Fruit fly (Drosophila melanogaster) whole organism, embryonic: ENCODE data around the gene CG16753.
A peak's percentile ranks its signal among the peaks of the same experiment; 100 is the strongest.

Experiments used
- Atf6 ChIP-seq: fragments of 200-800 bp; sonication (Bioruptor generic); IDR thresholded peaks from 2 replicates; pipeline ENCODE4 v1.3.6; 2022; ENCODE audit warnings: missing biosample characterization, missing genetic modification characterization
- CG10274 ChIP-seq: fragments of 200-800 bp; sonication (Bioruptor generic); optimal IDR thresholded peaks from 3 replicates; lab custom pipeline; 2017; ENCODE audit warnings: missing biosample characterization, mild to moderate bottlenecking, missing genetic modification characterization
- CG10462 ChIP-seq: fragments of 200-800 bp; sonication (Bioruptor generic); optimal IDR thresholded peaks from 2 replicates; lab custom pipeline; 2016; ENCODE audit warnings: missing biosample characterization, missing genetic modification characterization
- CG11247 ChIP-seq: fragments of 200-800 bp; sonication (Bioruptor generic); IDR thresholded peaks from 2 replicates; pipeline ENCODE4 v1.3.6; 2022; ENCODE audit warnings: missing biosample characterization, missing genetic modification characterization
- CG11398 ChIP-seq: fragments of 200-800 bp; sonication (Bioruptor generic); optimal IDR thresholded peaks from 2 replicates; lab custom pipeline; 2016; ENCODE audit warnings: missing biosample characterization, missing genetic modification characterization
- CG11504 ChIP-seq: fragments of 200-800 bp; sonication (Bioruptor generic); optimal IDR thresholded peaks from 3 replicates; lab custom pipeline; 2019; ENCODE audit warnings: missing biosample characterization, mild to moderate bottlenecking, missing genetic modification characterization, moderate library complexity
- CG11560 ChIP-seq: fragments of 200-800 bp; sonication (Bioruptor generic); IDR thresholded peaks from 3 replicates; pipeline ENCODE4 v1.3.6; 2022; ENCODE audit warnings: missing biosample characterization, missing genetic modification characterization
- CG12942 ChIP-seq: fragments of 200-800 bp; sonication (Bioruptor generic); optimal IDR thresholded peaks from 3 replicates; lab custom pipeline; 2016; ENCODE audit warnings: missing biosample characterization, missing genetic modification characterization
- CG1529 ChIP-seq: fragments of 200-800 bp; sonication (Bioruptor generic); optimal IDR thresholded peaks from 3 replicates; lab custom pipeline; 2018; ENCODE audit warnings: missing biosample characterization, missing genetic modification characterization
- CG15696 ChIP-seq: fragments of 200-800 bp; sonication (Bioruptor generic); optimal IDR thresholded peaks from 2 replicates; lab custom pipeline; 2019; ENCODE audit warnings: missing biosample characterization, mild to moderate bottlenecking, missing genetic modification characterization, moderate library complexity
- CG1603 ChIP-seq: fragments of 200-800 bp; sonication (Bioruptor generic); optimal IDR thresholded peaks from 2 replicates; lab custom pipeline; 2019; ENCODE audit warnings: missing biosample characterization, mild to moderate bottlenecking, missing genetic modification characterization, moderate library complexity
- CG17568 ChIP-seq: fragments of 200-800 bp; sonication (Bioruptor generic); optimal IDR thresholded peaks from 2 replicates; lab custom pipeline; 2018; ENCODE audit warnings: missing biosample characterization, mild to moderate bottlenecking, missing genetic modification characterization, moderate library complexity
- CG17802 ChIP-seq: fragments of 200-800 bp; sonication (Bioruptor generic); optimal IDR thresholded peaks from 2 replicates; lab custom pipeline; 2018; ENCODE audit warnings: missing biosample characterization, mild to moderate bottlenecking, missing genetic modification characterization, moderate library complexity
- CG18011 ChIP-seq: fragments of 200-800 bp; sonication (Bioruptor generic); optimal IDR thresholded peaks from 2 replicates; lab custom pipeline; 2017; ENCODE audit warnings: missing biosample characterization, missing genetic modification characterization, mild to moderate bottlenecking, moderate library complexity, missing genotype
- CG2202 ChIP-seq: fragments of 200-800 bp; sonication (Bioruptor generic); optimal IDR thresholded peaks from 2 replicates; lab custom pipeline; 2018; ENCODE audit warnings: missing biosample characterization, mild to moderate bottlenecking, missing genetic modification characterization
- CG31388 ChIP-seq: fragments of 200-800 bp; sonication (Bioruptor generic); optimal IDR thresholded peaks from 2 replicates; lab custom pipeline; 2016; ENCODE audit warnings: missing biosample characterization, missing genetic modification characterization
- CG3726 ChIP-seq: fragments of 200-800 bp; sonication (Bioruptor generic); IDR thresholded peaks from 3 replicates; pipeline ENCODE4, ENCODE4 v1.3.6; 2022; ENCODE audit warnings: missing biosample characterization, missing genetic modification characterization
- CG4328 ChIP-seq: fragments of 200-800 bp; sonication (Bioruptor generic); optimal IDR thresholded peaks from 3 replicates; lab custom pipeline; 2017; ENCODE audit warnings: missing biosample characterization, missing genetic modification reagents, missing genetic modification characterization
- CG4404 ChIP-seq: fragments of 200-800 bp; sonication (Bioruptor generic); IDR thresholded peaks from 2 replicates; pipeline ENCODE4 v1.3.6; 2022; ENCODE audit warnings: missing biosample characterization, missing genetic modification characterization
- CG4730 ChIP-seq: fragments of 200-800 bp; sonication (Bioruptor generic); IDR thresholded peaks from 2 replicates; pipeline ENCODE4 v1.3.6; 2022; ENCODE audit warnings: missing biosample characterization, missing genetic modification characterization
- CG4820 ChIP-seq: fragments of 200-800 bp; sonication (Bioruptor generic); optimal IDR thresholded peaks from 3 replicates; lab custom pipeline; 2016; ENCODE audit warnings: missing biosample characterization, missing genetic modification characterization
- CG6654 ChIP-seq: fragments of 200-800 bp; sonication (Bioruptor generic); optimal IDR thresholded peaks from 2 replicates; lab custom pipeline; 2017; ENCODE audit warnings: missing biosample characterization, mild to moderate bottlenecking, missing genetic modification characterization
- CG9215 ChIP-seq: fragments of 200-800 bp; sonication (Bioruptor generic); IDR thresholded peaks from 2 replicates; pipeline ENCODE4 v1.3.6; 2022; ENCODE audit warnings: missing biosample characterization, missing genetic modification characterization
- D19B ChIP-seq: fragments of 200-800 bp; sonication (Bioruptor generic); optimal IDR thresholded peaks from 2 replicates; lab custom pipeline; 2017; ENCODE audit warnings: missing biosample characterization, mild to moderate bottlenecking, missing genetic modification characterization
- Dll ChIP-seq: fragments of 200-800 bp; sonication (Bioruptor generic); IDR thresholded peaks from 4 replicates; pipeline ENCODE4 v1.3.6; 2022; ENCODE audit warnings: missing biosample characterization, missing genetic modification characterization; ENCODE audit not compliant: partially characterized antibody
- HLH3B ChIP-seq: fragments of 200-800 bp; sonication (Bioruptor generic); IDR thresholded peaks from 2 replicates; pipeline ENCODE4 v1.3.6; 2022; ENCODE audit warnings: missing biosample characterization, missing genetic modification characterization
- Hr51 ChIP-seq, 2 experiments: fragments of 200-800 bp; sonication (Bioruptor generic); optimal IDR thresholded peaks; 2 replicates in 1 of 2; 3 replicates in 1 of 2; lab custom pipeline; 2016 to 2018; ENCODE audit warnings: missing biosample characterization in 2 of 2, missing genetic modification characterization in 2 of 2, mild to moderate bottlenecking in 1 of 2, moderate library complexity in 1 of 2
- Jarid2 ChIP-seq: fragments of 200-800 bp; sonication (Bioruptor generic); optimal IDR thresholded peaks from 3 replicates; lab custom pipeline; 2017; ENCODE audit warnings: mild to moderate bottlenecking, missing biosample characterization, missing genetic modification reagents, missing genetic modification characterization
- Lhr ChIP-seq: fragments of 200-800 bp; sonication (Bioruptor generic); optimal IDR thresholded peaks from 3 replicates; lab custom pipeline; 2017; ENCODE audit warnings: mild to moderate bottlenecking, missing biosample characterization, missing genetic modification reagents, missing genetic modification characterization
- Lim3 ChIP-seq: fragments of 200-800 bp; sonication (Bioruptor generic); IDR thresholded peaks from 2 replicates; pipeline ENCODE4 v1.3.6; 2022; ENCODE audit warnings: missing biosample characterization, missing genetic modification characterization
- Sox102F ChIP-seq: fragments of 200-800 bp; sonication (Bioruptor generic); optimal IDR thresholded peaks from 2 replicates; lab custom pipeline; 2018; ENCODE audit warnings: missing biosample characterization, mild to moderate bottlenecking, missing genetic modification characterization, moderate library complexity
- Sry-δ ChIP-seq: fragments of 200-800 bp; sonication (Bioruptor generic); optimal IDR thresholded peaks from 2 replicates; lab custom pipeline; 2016; ENCODE audit warnings: missing biosample characterization, missing genetic modification characterization
- Xrp1 ChIP-seq: fragments of 200-800 bp; sonication (Bioruptor generic); IDR thresholded peaks from 2 replicates; pipeline ENCODE4 v1.3.6; 2022; ENCODE audit warnings: missing biosample characterization, missing genetic modification characterization
- ab ChIP-seq: fragments of 200-800 bp; sonication (Bioruptor generic); optimal IDR thresholded peaks from 2 replicates; lab custom pipeline; 2016; ENCODE audit warnings: missing biosample characterization, missing genetic modification characterization
- ap ChIP-seq: fragments of 200-800 bp; sonication (Bioruptor generic); IDR thresholded peaks from 2 replicates; pipeline ENCODE4 v1.3.6; 2022; ENCODE audit warnings: missing biosample characterization, missing genetic modification characterization
- cad ChIP-seq: fragments of >200 bp; optimal IDR thresholded peaks from 2 replicates; lab custom pipeline; 2017; ENCODE audit warnings: missing biosample characterization, missing genetic modification characterization
- chinmo ChIP-seq: fragments of 200-800 bp; sonication (Bioruptor generic); IDR thresholded peaks from 4 replicates; pipeline ENCODE4 v1.3.6; 2022; ENCODE audit warnings: missing biosample characterization, missing genetic modification characterization; ENCODE audit not compliant: partially characterized antibody
- esg ChIP-seq: fragments of 200-800 bp; sonication (Bioruptor generic); conservative IDR thresholded peaks from 2 replicates; pipeline ENCODE4 v1.3.6; 2022; ENCODE audit warnings: missing biosample characterization, missing genetic modification characterization
- fd3F ChIP-seq: fragments of 200-800 bp; sonication (Bioruptor generic); optimal IDR thresholded peaks from 2 replicates; lab custom pipeline; 2018; ENCODE audit warnings: missing biosample characterization, mild to moderate bottlenecking, missing genetic modification characterization, moderate library complexity
- gfzf ChIP-seq: fragments of 200-800 bp; sonication (Bioruptor generic); optimal IDR thresholded peaks from 2 replicates; lab custom pipeline; 2016; ENCODE audit warnings: missing biosample characterization, mild to moderate bottlenecking, missing genetic modification characterization, moderate library complexity
- gt ChIP-seq: fragments of 200-800 bp; sonication (Bioruptor generic); IDR thresholded peaks from 2 replicates; pipeline ENCODE4 v1.3.6; 2022; ENCODE audit warnings: missing biosample characterization, missing genetic modification characterization
- hbn ChIP-seq: fragments of 200-800 bp; sonication (Bioruptor generic); IDR thresholded peaks from 2 replicates; pipeline ENCODE4 v1.3.6; 2022; ENCODE audit warnings: missing biosample characterization, missing genetic modification characterization; ENCODE audit not compliant: partially characterized antibody
- pho ChIP-seq: fragments of 200-800 bp; sonication (Bioruptor generic); optimal IDR thresholded peaks from 2 replicates; lab custom pipeline; 2016; ENCODE audit warnings: missing biosample characterization, missing genetic modification characterization
- pita ChIP-seq: fragments of 200-800 bp; sonication (Bioruptor generic); optimal IDR thresholded peaks from 2 replicates; lab custom pipeline; 2017; ENCODE audit warnings: missing biosample characterization, mild to moderate bottlenecking, missing genetic modification characterization
- sob ChIP-seq: fragments of 200-800 bp; sonication (Bioruptor generic); IDR thresholded peaks from 2 replicates; pipeline ENCODE4 v1.3.6; 2022; ENCODE audit warnings: missing biosample characterization, missing genetic modification characterization
- sr ChIP-seq: fragments of 200-800 bp; sonication (Bioruptor generic); IDR thresholded peaks from 3 replicates; pipeline ENCODE4 v1.3.6; 2022; ENCODE audit warnings: missing biosample characterization, missing genetic modification characterization
- stc ChIP-seq: fragments of 200-800 bp; sonication (Bioruptor generic); IDR thresholded peaks from 2 replicates; pipeline ENCODE4 v1.3.6; 2022; ENCODE audit warnings: missing biosample characterization, missing genetic modification characterization
- unpg ChIP-seq: fragments of 200-800 bp; sonication (Bioruptor generic); optimal IDR thresholded peaks from 3 replicates; lab custom pipeline; 2018; ENCODE audit warnings: missing biosample characterization, mild to moderate bottlenecking, missing genetic modification characterization, moderate library complexity
- vfl ChIP-seq: fragments of 200-800 bp; sonication (Bioruptor generic); optimal IDR thresholded peaks from 2 replicates; lab custom pipeline; 2016; ENCODE audit warnings: missing biosample characterization, missing genetic modification characterization
- wek ChIP-seq: fragments of 200-800 bp; sonication (Bioruptor generic); optimal IDR thresholded peaks from 3 replicates; lab custom pipeline; 2018; ENCODE audit warnings: missing biosample characterization, mild to moderate bottlenecking, missing genetic modification characterization, moderate library complexity

The CG16753 gene

DNA sequence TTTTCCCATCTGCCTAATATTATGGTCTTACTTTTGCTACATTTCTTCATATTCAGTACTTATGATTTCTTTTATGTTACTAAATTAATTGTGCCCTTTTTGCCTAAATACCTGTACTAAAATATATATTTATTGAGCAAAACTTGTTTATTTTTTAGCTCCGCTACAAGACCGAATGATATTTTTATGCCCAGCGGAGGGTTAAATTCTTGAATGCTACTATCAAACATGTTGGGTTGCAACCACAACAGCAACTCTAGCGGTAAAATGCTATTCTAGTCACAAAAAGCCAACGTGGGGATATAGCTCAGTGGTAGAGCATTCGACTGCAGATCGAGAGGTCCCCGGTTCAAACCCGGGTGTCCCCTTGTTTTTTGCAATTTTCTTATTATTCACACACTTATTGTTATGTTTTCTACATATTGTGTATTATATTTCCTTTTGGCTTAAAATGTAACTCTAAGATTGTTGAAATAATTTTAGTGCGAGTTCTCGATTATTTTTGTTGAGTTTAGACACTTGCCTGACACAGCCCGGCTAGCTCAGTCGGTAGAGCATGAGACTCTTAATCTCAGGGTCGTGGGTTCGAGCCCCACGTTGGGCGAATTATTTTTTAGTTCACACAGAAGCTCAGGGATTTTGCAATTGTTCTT lies 41.3 kb downstream of the CG16753 start (continued):
- peak; percentile 8 for TF ChIP-seq CG4328 (GFP tag; lab: Kevin White, UChicago)
- TF ChIP-seq CG17568 (GFP tag; lab: Kevin White, UChicago): no peak
- TF ChIP-seq HLH3B (GFP tag; lab: Robert Waterston, UW): no peak
- TF ChIP-seq Xrp1 (GFP tag; lab: Robert Waterston, UW): no peak; the same call in none of the 2 replicates
- TF ChIP-seq chinmo (GFP tag; lab: Robert Waterston, UW): peak; percentile 54; the same call in 2 of the 4 replicates
- no peak for TF ChIP-seq Lim3 (GFP tag; lab: Robert Waterston, UW)
- no peak for TF ChIP-seq Sry-δ (GFP tag; lab: Kevin White, UChicago)
- TF ChIP-seq CG18011 (GFP tag; lab: Kevin White, UChicago): no peak
- TF ChIP-seq Lhr (GFP tag; lab: Kevin White, UChicago): no peak
- no peak for TF ChIP-seq Hr51 (GFP tag; optimal IDR thresholded peaks at IDR 0.05; lab: Kevin White, UChicago)
- TF ChIP-seq CG15696 (tag; lab: Kevin White, UChicago): no peak
- TF ChIP-seq CG2202: no peak
- TF ChIP-seq CG1529: no peak
- TF ChIP-seq CG11560 (tag; lab: Robert Waterston, UW): no peak
- no peak for TF ChIP-seq CG12942 (GFP tag; lab: Kevin White, UChicago)
- TF ChIP-seq fd3F (GFP tag; lab: Kevin White, UChicago): no peak
- no peak for TF ChIP-seq CG11398
- TF ChIP-seq CG4404: no peak
- TF ChIP-seq CG17802 (tag; lab: Kevin White, UChicago): no peak
- no peak for TF ChIP-seq gfzf (GFP tag; lab: Kevin White, UChicago)
- TF ChIP-seq CG11504 (tag; lab: Kevin White, UChicago): no peak
- TF ChIP-seq wek (GFP tag; lab: Kevin White, UChicago): no peak
- TF ChIP-seq ap (GFP tag; lab: Robert Waterston, UW): no peak
- peak; percentile 60 for TF ChIP-seq Dll (GFP tag; lab: Robert Waterston, UW)
- no peak for TF ChIP-seq D19B (GFP tag; lab: Kevin White, UChicago)
- TF ChIP-seq CG10274 (GFP tag; lab: Kevin White, UChicago): no peak
- no peak for TF ChIP-seq Atf6 (GFP tag; lab: Robert Waterston, UW)
- no peak for TF ChIP-seq pita (GFP tag; lab: Kevin White, UChicago)
- no peak for TF ChIP-seq CG4730 (GFP tag; lab: Robert Waterston, UW)
- TF ChIP-seq Jarid2 (GFP tag; lab: Kevin White, UChicago): no peak
- TF ChIP-seq hbn: no peak
- no peak for TF ChIP-seq gt
- TF ChIP-seq CG10462 (GFP tag; lab: Kevin White, UChicago): no peak
- TF ChIP-seq CG6654 (GFP tag; lab: Kevin White, UChicago): no peak
- no peak for TF ChIP-seq CG9215 (GFP tag; lab: Robert Waterston, UW)
- no peak for TF ChIP-seq stc
- TF ChIP-seq CG31388: no peak
- TF ChIP-seq sob (GFP tag; lab: Robert Waterston, UW): no peak
- no peak for TF ChIP-seq vfl
- no peak for TF ChIP-seq unpg (GFP tag; lab: Kevin White, UChicago)
- no peak for TF ChIP-seq CG3726 (GFP tag; lab: Robert Waterston, UW)
- peak; percentile 11 for TF ChIP-seq pho (GFP tag; lab: Kevin White, UChicago)
- no peak for TF ChIP-seq CG1603 (tag; lab: Kevin White, UChicago)
- TF ChIP-seq ab (GFP tag; lab: Kevin White, UChicago): no peak
- no peak for TF ChIP-seq sr (GFP tag; lab: Robert Waterston, UW)
- no peak for TF ChIP-seq cad (GFP tag; lab: Kevin White, UChicago)
- TF ChIP-seq esg (GFP tag; lab: Robert Waterston, UW): no peak
- no peak for TF ChIP-seq Sox102F
- no peak for TF ChIP-seq CG4820 (GFP tag; lab: Kevin White, UChicago)
- TF ChIP-seq CG11247 (GFP tag; lab: Robert Waterston, UW): no peak
